Fruit fly (Drosophila melanogaster): ENCODE data around the gene CG10222.

DNA sequence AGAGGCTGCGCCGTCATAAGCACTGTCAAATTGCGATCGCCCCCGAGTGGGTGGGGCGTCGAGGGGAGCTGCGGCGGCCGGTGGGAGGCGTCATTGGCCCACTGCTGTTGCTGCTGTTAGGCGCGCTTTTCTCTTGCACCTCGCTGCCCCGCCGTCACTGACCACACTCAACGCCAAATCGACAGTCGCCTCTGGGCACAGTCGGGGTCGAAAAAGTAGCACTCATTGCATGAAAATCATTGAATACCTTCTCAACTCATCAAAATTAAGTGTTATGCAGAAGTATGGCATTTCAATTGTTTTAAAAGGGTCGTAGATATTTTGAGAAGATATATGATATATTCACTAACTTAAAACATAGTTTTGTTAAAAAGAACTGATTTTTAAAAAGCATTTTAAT lies 40.0 kb upstream of the CG10222 start:
- no peak for TF ChIP-seq Crg-1 (GFP tag; optimal IDR thresholded peaks at IDR 0.05)
- TF ChIP-seq CG1620 (GFP tag; optimal IDR thresholded peaks at IDR 0.05) = no peak
- no peak for TF ChIP-seq CG33017 (tag; optimal IDR thresholded peaks at IDR 0.05)
- TF ChIP-seq cic (GFP tag; optimal IDR thresholded peaks at IDR 0.05) = no peak
- TF ChIP-seq CG5204 (GFP tag; optimal IDR thresholded peaks at IDR 0.05) = no peak
- TF ChIP-seq CG12768 (GFP tag; optimal IDR thresholded peaks at IDR 0.05) = no peak
- TF ChIP-seq toe (GFP tag; optimal IDR thresholded peaks at IDR 0.05) = no peak

Data from whole organism, adult.